Fruit fly (Drosophila melanogaster) whole organism, embryonic: Measurements from ENCODE around the gene 14-3-3epsilon.

Source experiments
- CG1024 ChIP-seq: fragments of 200-800 bp; sonication (Bioruptor generic); IDR thresholded peaks from 2 replicates; pipeline ENCODE4 v1.3.6; 2022; ENCODE audit warnings: missing biosample characterization, missing genetic modification characterization
- CG11398 ChIP-seq: fragments of 200-800 bp; sonication (Bioruptor generic); optimal IDR thresholded peaks from 2 replicates; lab custom pipeline; 2016; ENCODE audit warnings: missing biosample characterization, missing genetic modification characterization
- CG12219 ChIP-seq: fragments of 200-800 bp; sonication (Bioruptor generic); optimal IDR thresholded peaks from 3 replicates; lab custom pipeline; 2018; ENCODE audit warnings: missing biosample characterization, mild to moderate bottlenecking, missing genetic modification characterization
- CG12391 ChIP-seq: fragments of 200-800 bp; sonication (Bioruptor generic); optimal IDR thresholded peaks from 3 replicates; lab custom pipeline; 2018; ENCODE audit warnings: missing biosample characterization, mild to moderate bottlenecking, missing genetic modification characterization, moderate library complexity
- CG1603 ChIP-seq: fragments of 200-800 bp; sonication (Bioruptor generic); optimal IDR thresholded peaks from 2 replicates; lab custom pipeline; 2019; ENCODE audit warnings: missing biosample characterization, mild to moderate bottlenecking, missing genetic modification characterization, moderate library complexity
- CG17359 ChIP-seq: fragments of 200-800 bp; sonication (Bioruptor generic); optimal IDR thresholded peaks from 3 replicates; lab custom pipeline; 2018; ENCODE audit warnings: missing biosample characterization, mild to moderate bottlenecking, missing genetic modification characterization, moderate library complexity
- CG17568 ChIP-seq: fragments of 200-800 bp; sonication (Bioruptor generic); optimal IDR thresholded peaks from 2 replicates; lab custom pipeline; 2018; ENCODE audit warnings: missing biosample characterization, mild to moderate bottlenecking, missing genetic modification characterization, moderate library complexity
- CG18619 ChIP-seq: fragments of 200-800 bp; sonication (Bioruptor generic); optimal IDR thresholded peaks from 3 replicates; lab custom pipeline; 2017; ENCODE audit warnings: missing biosample characterization, mild to moderate bottlenecking, missing genetic modification characterization
- CG2202 ChIP-seq: fragments of 200-800 bp; sonication (Bioruptor generic); optimal IDR thresholded peaks from 2 replicates; lab custom pipeline; 2018; ENCODE audit warnings: missing biosample characterization, mild to moderate bottlenecking, missing genetic modification characterization
- CG2712 ChIP-seq: fragments of 200-800 bp; optimal IDR thresholded peaks from 3 replicates; lab custom pipeline; 2019; ENCODE audit warnings: missing biosample characterization, mild to moderate bottlenecking, missing genetic modification characterization, moderate library complexity
- CG31441 ChIP-seq: fragments of 200-800 bp; sonication (Bioruptor generic); IDR thresholded peaks from 2 replicates; pipeline ENCODE4 v1.3.6; 2022; ENCODE audit warnings: missing biosample characterization, missing genetic modification characterization
- CG4360 ChIP-seq: fragments of 200-800 bp; sonication (Bioruptor generic); IDR thresholded peaks from 2 replicates; pipeline ENCODE4 v1.3.6; 2022; ENCODE audit warnings: missing biosample characterization, missing genetic modification characterization
- CG43689 ChIP-seq: fragments of 200-800 bp; sonication (Bioruptor generic); IDR thresholded peaks from 2 replicates; pipeline ENCODE4 v1.3.6; 2022; ENCODE audit warnings: missing biosample characterization, missing genetic modification characterization
- CG7357 ChIP-seq: fragments of 200-800 bp; sonication (Bioruptor generic); IDR thresholded peaks from 3 replicates; pipeline ENCODE4 v1.3.6; 2022; ENCODE audit warnings: missing biosample characterization, missing genetic modification characterization
- CG7928 ChIP-seq: fragments of 200-800 bp; sonication (Bioruptor generic); optimal IDR thresholded peaks from 2 replicates; lab custom pipeline; 2017; ENCODE audit warnings: missing biosample characterization, mild to moderate bottlenecking, missing genetic modification characterization
- CG8944 ChIP-seq: fragments of 200-800 bp; sonication (Bioruptor generic); optimal IDR thresholded peaks from 3 replicates; lab custom pipeline; 2016; ENCODE audit warnings: missing biosample characterization, missing genetic modification characterization
- CG9437 ChIP-seq: fragments of 200-800 bp; sonication (Bioruptor generic); optimal IDR thresholded peaks from 2 replicates; lab custom pipeline; 2018; ENCODE audit warnings: missing biosample characterization, mild to moderate bottlenecking, missing genetic modification characterization
- CG9817 ChIP-seq: fragments of 200-800 bp; sonication (Bioruptor generic); optimal IDR thresholded peaks from 2 replicates; lab custom pipeline; 2018; ENCODE audit warnings: missing biosample characterization, mild to moderate bottlenecking, missing genetic modification characterization, moderate library complexity
- D19A ChIP-seq: fragments of 200-800 bp; optimal IDR thresholded peaks from 3 replicates; lab custom pipeline; 2019; ENCODE audit warnings: missing biosample characterization, mild to moderate bottlenecking, missing genetic modification characterization, moderate library complexity
- GATAe ChIP-seq: fragments of 200-800 bp; sonication (Bioruptor generic); conservative IDR thresholded peaks from 2 replicates; pipeline ENCODE4 v1.3.6; 2022; ENCODE audit warnings: missing biosample characterization, missing genetic modification characterization
- H15 ChIP-seq: fragments of 200-800 bp; sonication (Bioruptor generic); IDR thresholded peaks from 3 replicates; pipeline ENCODE4 v1.3.6; 2022; ENCODE audit warnings: missing biosample characterization, missing genetic modification characterization
- HLH4C ChIP-seq: fragments of 200-800 bp; sonication (Bioruptor generic); IDR thresholded peaks from 3 replicates; pipeline ENCODE4 v1.3.6; 2022; ENCODE audit warnings: missing biosample characterization, missing genetic modification characterization; ENCODE audit not compliant: partially characterized antibody
- Kr ChIP-seq: fragments of 200-800 bp; sonication (Bioruptor generic); optimal IDR thresholded peaks from 2 replicates; lab custom pipeline; 2017; ENCODE audit warnings: missing biosample characterization, mild to moderate bottlenecking, missing genetic modification characterization
- Lhr ChIP-seq: fragments of 200-800 bp; sonication (Bioruptor generic); optimal IDR thresholded peaks from 3 replicates; lab custom pipeline; 2017; ENCODE audit warnings: mild to moderate bottlenecking, missing biosample characterization, missing genetic modification reagents, missing genetic modification characterization
- MTF-1 ChIP-seq: fragments of 200-800 bp; sonication (Bioruptor generic); optimal IDR thresholded peaks from 2 replicates; lab custom pipeline; 2018; ENCODE audit warnings: missing biosample characterization, mild to moderate bottlenecking, missing genetic modification characterization, borderline replicate concordance
- Med ChIP-seq: fragments of 200-800 bp; sonication (Bioruptor generic); peaks from one replicate; lab custom pipeline; 2016; ENCODE audit warnings: missing biosample characterization, missing genetic modification characterization, mild to moderate bottlenecking, inconsistent platforms, moderate library complexity
- Mrtf ChIP-seq: fragments of 200-800 bp; sonication (Bioruptor generic); IDR thresholded peaks from 3 replicates; pipeline ENCODE4 v1.3.6; 2022; ENCODE audit warnings: missing biosample characterization, missing genetic modification characterization
- Pdp1 ChIP-seq, 2 experiments: fragments of 200-800 bp; sonication (Bioruptor generic); optimal IDR thresholded peaks; 3 replicates each; lab custom pipeline; 2016; ENCODE audit warnings: missing biosample characterization in 2 of 2, missing genetic modification characterization in 2 of 2, mild to moderate bottlenecking in 1 of 2, moderate library complexity in 1 of 2
- Ravus ChIP-seq: fragments of 200-800 bp; sonication (Bioruptor generic); IDR thresholded peaks from 2 replicates; pipeline ENCODE4 v1.3.6; 2022; ENCODE audit warnings: missing biosample characterization, missing genetic modification characterization
- Tbp ChIP-seq: fragments of >200 bp; optimal IDR thresholded peaks from 2 replicates; lab custom pipeline; 2018; ENCODE audit warnings: missing biosample characterization, missing genetic modification characterization
- ac ChIP-seq: fragments of 200-800 bp; sonication (Bioruptor generic); optimal IDR thresholded peaks from 3 replicates; lab custom pipeline; 2017; ENCODE audit warnings: missing biosample characterization, mild to moderate bottlenecking, missing genetic modification characterization
- ara ChIP-seq: fragments of 200-800 bp; sonication (Bioruptor generic); IDR thresholded peaks from 2 replicates; pipeline ENCODE4 v1.3.6; 2022; ENCODE audit warnings: missing biosample characterization, missing genetic modification characterization
- bbx ChIP-seq: fragments of 200-800 bp; sonication (Bioruptor generic); IDR thresholded peaks from 2 replicates; pipeline ENCODE4 v1.3.6; 2022; ENCODE audit warnings: missing biosample characterization, missing genetic modification characterization; ENCODE audit not compliant: partially characterized antibody
- chif ChIP-seq, 2 experiments: fragments of 200-800 bp; sonication (Bioruptor generic); optimal IDR thresholded peaks; 3 replicates each; lab custom pipeline; 2016; ENCODE audit warnings: missing biosample characterization in 2 of 2, missing genetic modification characterization in 2 of 2
- crol ChIP-seq: fragments of 200-800 bp; sonication (Bioruptor generic); IDR thresholded peaks from 2 replicates; pipeline ENCODE4 v1.3.6; 2022; ENCODE audit warnings: missing biosample characterization, missing genetic modification characterization
- crp ChIP-seq, 2 experiments: fragments of 200-800 bp; sonication (Bioruptor generic); optimal IDR thresholded peaks; 2 replicates in 1 of 2; 3 replicates in 1 of 2; lab custom pipeline; 2017; ENCODE audit warnings: missing biosample characterization in 2 of 2, missing genetic modification characterization in 2 of 2, mild to moderate bottlenecking in 1 of 2, moderate library complexity in 1 of 2
- cwo ChIP-seq: fragments of 200-800 bp; sonication (Bioruptor generic); optimal IDR thresholded peaks from 3 replicates; lab custom pipeline; 2017; ENCODE audit warnings: missing biosample characterization, missing genetic modification characterization, mild to moderate bottlenecking, moderate library complexity, missing genetic modification reagents
- dysf ChIP-seq: fragments of 200-800 bp; sonication (Bioruptor generic); IDR thresholded peaks from 3 replicates; pipeline ENCODE4 v1.3.6; 2022; ENCODE audit warnings: missing biosample characterization, missing genetic modification characterization
- en ChIP-seq: fragments of 200-800 bp; sonication (Bioruptor generic); optimal IDR thresholded peaks from 2 replicates; lab custom pipeline; 2016; ENCODE audit warnings: missing biosample characterization, missing genetic modification characterization
- eyg ChIP-seq: fragments of 200-800 bp; sonication (Bioruptor generic); optimal IDR thresholded peaks from 3 replicates; lab custom pipeline; 2016; ENCODE audit warnings: missing biosample characterization, missing genetic modification characterization
- gfzf ChIP-seq: fragments of 200-800 bp; sonication (Bioruptor generic); optimal IDR thresholded peaks from 2 replicates; lab custom pipeline; 2016; ENCODE audit warnings: missing biosample characterization, mild to moderate bottlenecking, missing genetic modification characterization, moderate library complexity
- insv ChIP-seq, 2 experiments: fragments of 200-800 bp; sonication (Bioruptor generic); optimal IDR thresholded peaks; 3 replicates each; lab custom pipeline; 2016 to 2018; ENCODE audit warnings: missing biosample characterization in 2 of 2, missing genetic modification characterization in 2 of 2
- lbe ChIP-seq: fragments of 200-800 bp; sonication (Bioruptor generic); optimal IDR thresholded peaks from 2 replicates; lab custom pipeline; 2016; ENCODE audit warnings: missing biosample characterization, mild to moderate bottlenecking, missing genetic modification characterization
- nerfin-2 ChIP-seq: fragments of 200-800 bp; sonication (Bioruptor generic); IDR thresholded peaks from 2 replicates; pipeline ENCODE4 v1.3.6; 2022; ENCODE audit warnings: missing biosample characterization, missing genetic modification characterization; ENCODE audit not compliant: partially characterized antibody
- peb ChIP-seq: fragments of 200-800 bp; sonication (Bioruptor generic); IDR thresholded peaks from 2 replicates; pipeline ENCODE4 v1.3.6; 2022; ENCODE audit warnings: missing biosample characterization, missing genetic modification characterization
- pfk ChIP-seq: fragments of 200-800 bp; sonication (Bioruptor generic); optimal IDR thresholded peaks from 2 replicates; lab custom pipeline; 2018; ENCODE audit warnings: missing biosample characterization, mild to moderate bottlenecking, missing genetic modification characterization, moderate library complexity
- prd ChIP-seq, 3 experiments: fragments of >200 bp in 2 of 3; fragments of 200-800 bp in 1 of 3; sonication (Bioruptor generic) in 1 of 3; optimal IDR thresholded peaks in 2 of 3; IDR thresholded peaks in 1 of 3; 2 replicates in 2 of 3; 3 replicates in 1 of 3; pipeline versions ENCODE4 v1.3.6 to Lab custom; 2017 to 2022; ENCODE audit warnings: missing biosample characterization in 1 of 3, missing genetic modification characterization in 1 of 3
- pum ChIP-seq: fragments of 200-800 bp; sonication (Bioruptor generic); optimal IDR thresholded peaks from 2 replicates; lab custom pipeline; 2016; ENCODE audit warnings: missing biosample characterization, missing genetic modification characterization
- zen ChIP-seq: fragments of 200-800 bp; sonication (Bioruptor generic); optimal IDR thresholded peaks from 3 replicates; lab custom pipeline; 2018; ENCODE audit warnings: missing biosample characterization, mild to moderate bottlenecking, missing genetic modification characterization, moderate library complexity

14-3-3epsilon gene

dm6 chr3R:18223434-18223833, 18.9 kb upstream of the 14-3-3epsilon start, which contains the start of the genes mTerf5 and Non3 (continued):
- TF ChIP-seq CG7357 (GFP tag; lab: Robert Waterston, UW) = no peak
- peak in 1 of 2 experiments; percentile 24 for TF ChIP-seq crp (GFP tag; optimal IDR thresholded peaks at IDR 0.05; lab: Kevin White, UChicago)
- no peak for TF ChIP-seq CG12219 (GFP tag; lab: Kevin White, UChicago)
- peak; percentile 38 for TF ChIP-seq CG17359 (tag; lab: Kevin White, UChicago)
- no peak for TF ChIP-seq crol (GFP tag; lab: Robert Waterston, UW)
- no peak for TF ChIP-seq CG11398 (GFP tag; lab: Kevin White, UChicago)
- peak; percentile 84 for TF ChIP-seq CG12391 (tag; lab: Kevin White, UChicago)
- no peak for TF ChIP-seq CG4360 (GFP tag; lab: Robert Waterston, UW)
- TF ChIP-seq CG17568 (GFP tag; lab: Kevin White, UChicago) = no peak
- TF ChIP-seq HLH4C = peak; percentile 86
- no peak for TF ChIP-seq Mrtf (GFP tag; lab: Robert Waterston, UW)
- no peak for TF ChIP-seq CG1603 (tag; lab: Kevin White, UChicago)
- TF ChIP-seq chif (GFP tag; optimal IDR thresholded peaks at IDR 0.05; lab: Kevin White, UChicago) = no peak
- no peak for TF ChIP-seq CG1024 (GFP tag; lab: Robert Waterston, UW)
- TF ChIP-seq Lhr = peak; percentile 15
- no peak for TF ChIP-seq CG7928 (GFP tag; lab: Kevin White, UChicago)
- TF ChIP-seq ac (GFP tag; lab: Kevin White, UChicago) = no peak
- no peak for TF ChIP-seq pfk
- peak; percentile 70 for TF ChIP-seq Med (GFP tag; lab: Kevin White, UChicago)
- TF ChIP-seq bbx (GFP tag; lab: Robert Waterston, UW) = peak; percentile 72; the same call in 1 of the 2 replicates
- peak; percentile 68 for TF ChIP-seq CG9817 (tag; lab: Kevin White, UChicago)
- peak; percentile 70 for TF ChIP-seq cwo (GFP tag; lab: Kevin White, UChicago)
- 0 out of 3 replicates have a peak, but pooled peaks have one; percentile 36 for TF ChIP-seq dysf (GFP tag; lab: Robert Waterston, UW)
- TF ChIP-seq pum (GFP tag; lab: Kevin White, UChicago) = peak; percentile 10
- peak; percentile 72 for TF ChIP-seq nerfin-2 (GFP tag; lab: Robert Waterston, UW)
- TF ChIP-seq CG31441 (GFP tag; lab: Robert Waterston, UW) = peak; percentile 64
- peak; percentile 9 for TF ChIP-seq CG18619
- TF ChIP-seq CG43689 (GFP tag; lab: Robert Waterston, UW) = 0 out of 2 replicates have a peak, but pooled peaks have one; percentile 12
- TF ChIP-seq prd (optimal IDR thresholded peaks at IDR 0.05; lab: Kevin White, UChicago) = no peak
- TF ChIP-seq prd (GFP tag; IDR thresholded peaks at IDR 0.05; lab: Robert Waterston, UW) = peak; percentile 66
- TF ChIP-seq Ravus (GFP tag; lab: Robert Waterston, UW) = no peak; the same call in 1 of the 2 replicates
- peak; percentile 43 for TF ChIP-seq D19A (tag; lab: Kevin White, UChicago)
- no peak for TF ChIP-seq ara (GFP tag; lab: Robert Waterston, UW)
- peak; percentile 17; the same call in 1 of the 2 replicates for TF ChIP-seq peb (GFP tag; lab: Robert Waterston, UW)
- peak; percentile 80 for TF ChIP-seq CG2712 (tag; lab: Kevin White, UChicago)
- TF ChIP-seq CG2202 (tag; lab: Kevin White, UChicago) = peak; percentile 31
- no peak for TF ChIP-seq eyg
- TF ChIP-seq H15 = peak; percentile 15; the same call in 1 of the 3 replicates
- peak; percentile 17 for TF ChIP-seq CG8944 (GFP tag; lab: Kevin White, UChicago)
- TF ChIP-seq MTF-1 (GFP tag; lab: Kevin White, UChicago) = no peak
- TF ChIP-seq Pdp1 (GFP tag; optimal IDR thresholded peaks at IDR 0.05; lab: Kevin White, UChicago) = peak in 1 of 2 experiments; percentile 30
- peak; percentile 51 for TF ChIP-seq lbe
- TF ChIP-seq Tbp (GFP tag; lab: Kevin White, UChicago) = no peak
- peak; percentile 86 for TF ChIP-seq CG9437 (GFP tag; lab: Kevin White, UChicago)
- no peak for TF ChIP-seq gfzf (GFP tag; lab: Kevin White, UChicago)
- TF ChIP-seq insv (GFP tag; optimal IDR thresholded peaks at IDR 0.05; lab: Kevin White, UChicago) = peak in 1 of 2 experiments; percentile 26
- TF ChIP-seq Kr (GFP tag; lab: Kevin White, UChicago) = no peak
- no peak for TF ChIP-seq en (GFP tag; lab: Kevin White, UChicago)
- TF ChIP-seq GATAe (GFP tag; lab: Robert Waterston, UW) = no peak
- TF ChIP-seq zen = peak; percentile 67
